Worm (Caenorhabditis elegans) whole organism, L2 larva: ENCODE measurements around the gene gtf-2H1.

ENCODE experiments used
- C34F6.9 ChIP-seq: fragments of 150-350 bp; optimal IDR thresholded peaks from 2 replicates; lab custom pipeline; 2014; ENCODE audit warnings: missing biosample characterization, missing genetic modification characterization
- F13H6.1 ChIP-seq: sonication (generic microtip); optimal IDR thresholded peaks from 2 replicates; lab custom pipeline; 2016; ENCODE audit warnings: missing genetic modification characterization, missing compliant biosample characterization
- ZK546.5 ChIP-seq: sonication (generic microtip); optimal IDR thresholded peaks from 2 replicates; lab custom pipeline; 2017; ENCODE audit warnings: missing biosample characterization, missing genetic modification characterization
- alr-1 ChIP-seq: fragments of 150-350 bp; optimal IDR thresholded peaks from 2 replicates; lab custom pipeline; 2014; ENCODE audit warnings: missing biosample characterization, missing genetic modification characterization
- aly-2 ChIP-seq: fragments of 150-350 bp; optimal IDR thresholded peaks from 2 replicates; lab custom pipeline; 2014; ENCODE audit warnings: missing biosample characterization, missing genetic modification characterization
- ama-1 ChIP-seq: fragments of 150-350 bp; optimal IDR thresholded peaks from 2 replicates; lab custom pipeline; 2018; ENCODE audit warnings: inconsistent platforms
- blmp-1 ChIP-seq: sonication (generic microtip); optimal IDR thresholded peaks from 2 replicates; lab custom pipeline; 2017; ENCODE audit warnings: missing genetic modification characterization, mild to moderate bottlenecking, missing compliant biosample characterization, antibody characterized with exemption, moderate library complexity; ENCODE audit not compliant: insufficient read depth
- ceh-16 ChIP-seq: fragments of 150-350 bp; optimal IDR thresholded peaks from 2 replicates; lab custom pipeline; 2014; ENCODE audit warnings: missing biosample characterization, missing genetic modification characterization
- ceh-82 ChIP-seq: fragments of 150-350 bp; optimal IDR thresholded peaks from 2 replicates; lab custom pipeline; 2014; ENCODE audit warnings: missing biosample characterization, missing genetic modification characterization
- crh-2 ChIP-seq: sonication (generic microtip); optimal IDR thresholded peaks from 2 replicates; lab custom pipeline; 2017; ENCODE audit warnings: missing biosample characterization, missing genetic modification characterization
- dmd-4 ChIP-seq: sonication (generic microtip); optimal IDR thresholded peaks from 2 replicates; lab custom pipeline; 2017; ENCODE audit warnings: missing biosample characterization, missing genetic modification characterization
- elt-3 ChIP-seq: sonication (generic microtip); optimal IDR thresholded peaks from 2 replicates; lab custom pipeline; 2017; ENCODE audit warnings: missing biosample characterization, missing genetic modification characterization
- fos-1 ChIP-seq: fragments of 150-350 bp; optimal IDR thresholded peaks from 2 replicates; lab custom pipeline; 2014; ENCODE audit warnings: missing biosample characterization, missing genetic modification characterization
- gmeb-1 ChIP-seq: fragments of 150-350 bp; optimal IDR thresholded peaks from 2 replicates; lab custom pipeline; 2014; ENCODE audit warnings: missing biosample characterization, missing genetic modification characterization
- lin-11 ChIP-seq: fragments of 150-350 bp; sonication (generic microtip); optimal IDR thresholded peaks from 2 replicates; lab custom pipeline; 2014; ENCODE audit warnings: missing biosample characterization, missing genetic modification characterization, inconsistent platforms, mixed read lengths
- lin-13 ChIP-seq: fragments of 150-350 bp; optimal IDR thresholded peaks from 2 replicates; lab custom pipeline; 2014; ENCODE audit warnings: missing biosample characterization, missing genetic modification reagents, missing genetic modification characterization
- lin-39 ChIP-seq: fragments of 150-350 bp; optimal IDR thresholded peaks from 2 replicates; lab custom pipeline; 2014; ENCODE audit warnings: missing biosample characterization, missing genetic modification reagents, missing genetic modification characterization
- lsy-2 ChIP-seq, 2 experiments: fragments of 150-350 bp in 1 of 2; sonication (generic microtip) in 1 of 2; optimal IDR thresholded peaks; 2 replicates each; lab custom pipeline; 2014 to 2017; ENCODE audit warnings: missing biosample characterization in 2 of 2, missing genetic modification characterization in 2 of 2
- mab-5 ChIP-seq: fragments of 150-350 bp; optimal IDR thresholded peaks from 2 replicates; lab custom pipeline; 2014; ENCODE audit warnings: missing biosample characterization, missing genetic modification characterization
- mdl-1 ChIP-seq, 2 experiments: fragments of 150-350 bp in 1 of 2; sonication (generic microtip) in 1 of 2; optimal IDR thresholded peaks; 2 replicates each; lab custom pipeline; 2017; ENCODE audit warnings: missing biosample characterization in 2 of 2, missing genetic modification characterization in 2 of 2
- nhr-10 ChIP-seq: sonication (generic microtip); optimal IDR thresholded peaks from 2 replicates; lab custom pipeline; 2017; ENCODE audit warnings: missing biosample characterization, missing genetic modification characterization
- nhr-12 ChIP-seq: fragments of 150-350 bp; optimal IDR thresholded peaks from 2 replicates; lab custom pipeline; 2014; ENCODE audit warnings: missing biosample characterization, missing genetic modification characterization
- nhr-129 ChIP-seq: fragments of 150-350 bp; optimal IDR thresholded peaks from 2 replicates; lab custom pipeline; 2014; ENCODE audit warnings: missing biosample characterization, missing genetic modification characterization
- nhr-21 ChIP-seq: fragments of 150-350 bp; optimal IDR thresholded peaks from 2 replicates; lab custom pipeline; 2014; ENCODE audit warnings: missing biosample characterization, missing genetic modification characterization
- nhr-23 ChIP-seq: fragments of 150-350 bp; optimal IDR thresholded peaks from 2 replicates; lab custom pipeline; 2014; ENCODE audit warnings: missing biosample characterization, missing genetic modification reagents, missing genetic modification characterization
- nhr-237 ChIP-seq: fragments of 150-350 bp; optimal IDR thresholded peaks from 2 replicates; lab custom pipeline; 2014; ENCODE audit warnings: missing biosample characterization, missing genetic modification characterization
- nhr-25 ChIP-seq: fragments of 150-350 bp; sonication (generic microtip); optimal IDR thresholded peaks from 3 replicates; lab custom pipeline; 2014; ENCODE audit warnings: missing biosample characterization, missing genetic modification characterization
- nhr-6 ChIP-seq: fragments of 150-350 bp; optimal IDR thresholded peaks from 2 replicates; lab custom pipeline; 2014; ENCODE audit warnings: missing biosample characterization, missing genetic modification characterization
- peb-1 ChIP-seq: fragments of 150-350 bp; optimal IDR thresholded peaks from 2 replicates; lab custom pipeline; 2014; ENCODE audit warnings: missing biosample characterization, missing genetic modification characterization
- sem-4 ChIP-seq: fragments of 150-350 bp; optimal IDR thresholded peaks from 2 replicates; lab custom pipeline; 2014; ENCODE audit warnings: missing biosample characterization, missing genetic modification reagents, missing genetic modification characterization
- skn-1 ChIP-seq: sonication (generic microtip); optimal IDR thresholded peaks from 2 replicates; lab custom pipeline; 2017; ENCODE audit warnings: missing biosample characterization, missing genetic modification characterization
- sma-3 ChIP-seq: sonication (generic microtip); optimal IDR thresholded peaks from 2 replicates; lab custom pipeline; 2016; ENCODE audit warnings: missing genetic modification reagents, missing genetic modification characterization, missing compliant biosample characterization
- sma-9 ChIP-seq, 2 experiments: fragments of 150-350 bp in 1 of 2; sonication (generic microtip) in 1 of 2; optimal IDR thresholded peaks; 2 replicates each; lab custom pipeline; 2014 to 2016; ENCODE audit warnings: missing genetic modification characterization in 2 of 2, mild to moderate bottlenecking in 1 of 2, missing biosample characterization in 1 of 2, missing compliant biosample characterization in 1 of 2, missing genetic modification reagents in 1 of 2, moderate library complexity in 1 of 2
- snpc-4 ChIP-seq: fragments of 150-350 bp; optimal IDR thresholded peaks from 2 replicates; lab custom pipeline; 2014; ENCODE audit warnings: missing biosample characterization, missing genetic modification characterization
- unc-39 ChIP-seq: fragments of 150-350 bp; optimal IDR thresholded peaks from 2 replicates; lab custom pipeline; 2014; ENCODE audit warnings: missing biosample characterization, missing genetic modification characterization
- unc-62 ChIP-seq: fragments of 150-350 bp; optimal IDR thresholded peaks from 2 replicates; lab custom pipeline; 2014; ENCODE audit warnings: missing biosample characterization, missing genetic modification reagents, missing genetic modification characterization
- zag-1 ChIP-seq: fragments of 150-350 bp; optimal IDR thresholded peaks from 2 replicates; lab custom pipeline; 2014; ENCODE audit warnings: missing biosample characterization, missing genetic modification characterization
- ztf-1 ChIP-seq: fragments of 200-800 bp; sonication (Bioruptor generic); conservative IDR thresholded peaks from 2 replicates; pipeline ENCODE4 v1.3.6; 2022; ENCODE audit warnings: missing genetic modification characterization, missing compliant biosample characterization
- ztf-11 ChIP-seq: sonication (generic microtip); optimal IDR thresholded peaks from 2 replicates; lab custom pipeline; 2017; ENCODE audit warnings: missing biosample characterization, missing genetic modification characterization

Gene gtf-2H1

ce11 chrIV:231673-232072 is at the start of gene gtf-2H1:
TSS of gene gtf-2H1 (minus strand) at chrIV:231773.
- no peak for TF ChIP-seq nhr-237 (tag; lab: Kevin White, UChicago)
- TF ChIP-seq nhr-21 (tag; lab: Kevin White, UChicago), result no peak
- no peak for TF ChIP-seq dmd-4
- no peak for TF ChIP-seq snpc-4 (tag; lab: Kevin White, UChicago)
- no peak for TF ChIP-seq nhr-10 (tag; lab: Kevin White, UChicago)
- no peak for TF ChIP-seq mab-5
- TF ChIP-seq lin-11 (tag; lab: Kevin White, UChicago), result no peak
- TF ChIP-seq lsy-2 (tag; optimal IDR thresholded peaks at IDR 0.05; lab: Kevin White, UChicago), result no peak
- no peak for TF ChIP-seq crh-2 (tag; lab: Kevin White, UChicago)
- TF ChIP-seq elt-3 (tag; lab: Kevin White, UChicago), result no peak
- TF ChIP-seq gmeb-1 (tag; lab: Kevin White, UChicago), result no peak
- no peak for TF ChIP-seq nhr-12 (tag; lab: Kevin White, UChicago)
- no peak for TF ChIP-seq unc-62 (GFP tag; lab: Kevin White, UChicago)
- TF ChIP-seq ZK546.5 (tag; lab: Kevin White, UChicago), result no peak
- no peak for TF ChIP-seq ceh-82 (tag; lab: Kevin White, UChicago)
- no peak for TF ChIP-seq mdl-1 (tag; optimal IDR thresholded peaks at IDR 0.05; lab: Kevin White, UChicago)
- no peak for TF ChIP-seq unc-39 (tag; lab: Kevin White, UChicago)
- TF ChIP-seq sem-4, result no peak
- no peak for TF ChIP-seq ceh-16

- TF ChIP-seq peb-1 (tag; lab: Kevin White, UChicago), result no peak
- TF ChIP-seq lin-11 (tag; lab: Kevin White, UChicago), result no peak
- no peak for TF ChIP-seq F13H6.1
- TF ChIP-seq nhr-10 (tag; lab: Kevin White, UChicago), result no peak
- no peak for TF ChIP-seq ztf-11 (tag; lab: Kevin White, UChicago)
- no peak for TF ChIP-seq sma-9 (GFP tag; optimal IDR thresholded peaks at IDR 0.05; lab: Kevin White, UChicago)
- no peak for TF ChIP-seq sma-9 (tag; optimal IDR thresholded peaks at IDR 0.05; lab: Kevin White, UChicago)
- TF ChIP-seq blmp-1 (tag; lab: Kevin White, UChicago), result no peak
- TF ChIP-seq unc-62 (GFP tag; lab: Kevin White, UChicago), result no peak
- TF ChIP-seq ceh-16, result no peak
- no peak for TF ChIP-seq mab-5
- TF ChIP-seq ama-1 (lab: Kevin White, UChicago), result no peak
- no peak for TF ChIP-seq crh-2 (tag; lab: Kevin White, UChicago)
- no peak for TF ChIP-seq nhr-6 (tag; lab: Kevin White, UChicago)
- TF ChIP-seq dmd-4, result no peak
- no peak for TF ChIP-seq skn-1 (tag; lab: Kevin White, UChicago)
- TF ChIP-seq nhr-21 (tag; lab: Kevin White, UChicago), result no peak
- no peak for TF ChIP-seq aly-2 (tag; lab: Kevin White, UChicago)
- TF ChIP-seq alr-1 (tag; lab: Kevin White, UChicago), result no peak
- TF ChIP-seq ZK546.5 (tag; lab: Kevin White, UChicago), result no peak
Observed at ce11 chrIV:278284-278683, 46.7 kb upstream of the gtf-2H1 start.

- peak; percentile 46 for TF ChIP-seq gmeb-1 (tag; lab: Kevin White, UChicago)
- peak; percentile 17 for TF ChIP-seq sma-9 (GFP tag; optimal IDR thresholded peaks at IDR 0.05; lab: Kevin White, UChicago)
- no peak for TF ChIP-seq sma-9 (tag; optimal IDR thresholded peaks at IDR 0.05; lab: Kevin White, UChicago)
- no peak for TF ChIP-seq nhr-23
- TF ChIP-seq lsy-2 (tag; optimal IDR thresholded peaks at IDR 0.05; lab: Kevin White, UChicago), result peak in 1 of 2 experiments; percentile 11
- TF ChIP-seq, all 48 proteins: peak for 3
Observed at ce11 chrIV:275146-275545, 43.6 kb upstream of the gtf-2H1 start.

ce11 chrIV:274185-274584 is 42.6 kb upstream of the gtf-2H1 start, which contains the start of gene sma-10:
TSS of gene sma-10 (plus strand) at chrIV:274420.
- TF ChIP-seq crh-2 (tag; lab: Kevin White, UChicago), result peak; percentile 82
- TF ChIP-seq lin-13 (GFP tag; lab: Kevin White, UChicago), result no peak
- no peak for TF ChIP-seq blmp-1 (tag; lab: Kevin White, UChicago)
- TF ChIP-seq F13H6.1, result peak; percentile 51
- TF ChIP-seq nhr-21 (tag; lab: Kevin White, UChicago), result peak; percentile 37
- TF ChIP-seq fos-1 (tag; lab: Kevin White, UChicago), result peak; percentile 93
- no peak for TF ChIP-seq ztf-1
- no peak for TF ChIP-seq nhr-10 (tag; lab: Kevin White, UChicago)
- no peak for TF ChIP-seq nhr-237 (tag; lab: Kevin White, UChicago)
- no peak for TF ChIP-seq unc-39 (tag; lab: Kevin White, UChicago)
- TF ChIP-seq zag-1, result no peak
- TF ChIP-seq alr-1 (tag; lab: Kevin White, UChicago), result no peak
- TF ChIP-seq elt-3 (tag; lab: Kevin White, UChicago), result no peak
- peak; percentile 91 for TF ChIP-seq sma-9 (GFP tag; optimal IDR thresholded peaks at IDR 0.05; lab: Kevin White, UChicago)
- TF ChIP-seq sma-9 (tag; optimal IDR thresholded peaks at IDR 0.05; lab: Kevin White, UChicago), result no peak
- TF ChIP-seq lin-11 (tag; lab: Kevin White, UChicago), result no peak
- TF ChIP-seq lin-39, result no peak
- TF ChIP-seq sma-3 (GFP tag; lab: Kevin White, UChicago), result peak; percentile 82
- TF ChIP-seq nhr-25, result peak; percentile 39
- TF ChIP-seq sem-4, result no peak
- TF ChIP-seq gmeb-1 (tag; lab: Kevin White, UChicago), result peak; percentile 71
- peak; percentile 3 for TF ChIP-seq C34F6.9 (tag; lab: Kevin White, UChicago)
- TF ChIP-seq aly-2 (tag; lab: Kevin White, UChicago), result no peak
- no peak for TF ChIP-seq ceh-16
- peak; percentile 31 for TF ChIP-seq nhr-129
